Fruit fly (Drosophila melanogaster) whole organism, embryonic: ENCODE data around the gene vito.

Experiments
- Abd-B ChIP-seq: fragments of 200-800 bp; sonication (Bioruptor generic); optimal IDR thresholded peaks from 2 replicates; lab custom pipeline; 2018; ENCODE audit warnings: missing biosample characterization, mild to moderate bottlenecking, missing genetic modification characterization, moderate library complexity
- Adf1 ChIP-seq: fragments of 200-800 bp; sonication (Bioruptor generic); IDR thresholded peaks from 2 replicates; pipeline ENCODE4 v1.3.6; 2022; ENCODE audit warnings: missing biosample characterization, missing genetic modification characterization
- Asciz ChIP-seq: fragments of 200-800 bp; sonication (Bioruptor generic); optimal IDR thresholded peaks from 2 replicates; lab custom pipeline; 2017; ENCODE audit warnings: missing biosample characterization, mild to moderate bottlenecking, missing genetic modification characterization, missing genetic modification reagents
- Atf3 ChIP-seq: fragments of 200-800 bp; sonication (Bioruptor generic); optimal IDR thresholded peaks from 3 replicates; lab custom pipeline; 2016; ENCODE audit warnings: missing biosample characterization, missing genetic modification characterization
- Atf6 ChIP-seq: fragments of 200-800 bp; sonication (Bioruptor generic); IDR thresholded peaks from 2 replicates; pipeline ENCODE4 v1.3.6; 2022; ENCODE audit warnings: missing biosample characterization, missing genetic modification characterization
- Awh ChIP-seq: fragments of 200-800 bp; sonication (Bioruptor generic); IDR thresholded peaks from 2 replicates; pipeline ENCODE4, ENCODE4 v1.3.6; 2022; ENCODE audit warnings: missing biosample characterization, missing genetic modification characterization
- CG10321 ChIP-seq: fragments of 200-800 bp; sonication (Bioruptor generic); IDR thresholded peaks from 2 replicates; pipeline ENCODE4 v1.3.6; 2022; ENCODE audit warnings: missing biosample characterization, missing genetic modification characterization
- CG10543 ChIP-seq: fragments of 200-800 bp; sonication (Bioruptor generic); optimal IDR thresholded peaks from 3 replicates; lab custom pipeline; 2017; ENCODE audit warnings: missing biosample characterization, mild to moderate bottlenecking, missing genetic modification characterization, moderate library complexity
- CG11093 ChIP-seq: fragments of 200-800 bp; sonication (Bioruptor generic); IDR thresholded peaks from 3 replicates; pipeline ENCODE4 v1.3.6; 2022; ENCODE audit warnings: missing biosample characterization, missing genetic modification characterization
- CG17359 ChIP-seq: fragments of 200-800 bp; sonication (Bioruptor generic); optimal IDR thresholded peaks from 3 replicates; lab custom pipeline; 2018; ENCODE audit warnings: missing biosample characterization, mild to moderate bottlenecking, missing genetic modification characterization, moderate library complexity
- CG17568 ChIP-seq: fragments of 200-800 bp; sonication (Bioruptor generic); optimal IDR thresholded peaks from 2 replicates; lab custom pipeline; 2018; ENCODE audit warnings: missing biosample characterization, mild to moderate bottlenecking, missing genetic modification characterization, moderate library complexity
- CG17802 ChIP-seq: fragments of 200-800 bp; sonication (Bioruptor generic); optimal IDR thresholded peaks from 2 replicates; lab custom pipeline; 2018; ENCODE audit warnings: missing biosample characterization, mild to moderate bottlenecking, missing genetic modification characterization, moderate library complexity
- CG18262 ChIP-seq: fragments of 200-800 bp; optimal IDR thresholded peaks from 3 replicates; lab custom pipeline; 2019; ENCODE audit warnings: missing biosample characterization, mild to moderate bottlenecking, missing genetic modification characterization, moderate library complexity
- CG32532 ChIP-seq: fragments of 200-800 bp; sonication (Bioruptor generic); IDR thresholded peaks from 2 replicates; pipeline ENCODE4 v1.3.6; 2022; ENCODE audit warnings: missing biosample characterization, missing genetic modification characterization
- CG32772 ChIP-seq: fragments of 200-800 bp; sonication (Bioruptor generic); IDR thresholded peaks from 2 replicates; pipeline ENCODE4 v1.3.6; 2022; ENCODE audit warnings: missing biosample characterization, missing genetic modification characterization
- CG4282 ChIP-seq: fragments of 200-800 bp; sonication (Bioruptor generic); optimal IDR thresholded peaks from 2 replicates; lab custom pipeline; 2016; ENCODE audit warnings: missing biosample characterization, missing genetic modification characterization
- CG43689 ChIP-seq: fragments of 200-800 bp; sonication (Bioruptor generic); IDR thresholded peaks from 2 replicates; pipeline ENCODE4 v1.3.6; 2022; ENCODE audit warnings: missing biosample characterization, missing genetic modification characterization
- CG4424 ChIP-seq: fragments of 200-800 bp; sonication (Bioruptor generic); optimal IDR thresholded peaks from 3 replicates; lab custom pipeline; 2016; ENCODE audit warnings: missing biosample characterization, missing genetic modification characterization
- CG7745 ChIP-seq: fragments of 200-800 bp; sonication (Bioruptor generic); optimal IDR thresholded peaks from 2 replicates; lab custom pipeline; 2018; ENCODE audit warnings: missing biosample characterization, mild to moderate bottlenecking, missing genetic modification characterization, moderate library complexity
- Drgx ChIP-seq: fragments of 200-800 bp; sonication (Bioruptor generic); IDR thresholded peaks from 2 replicates; pipeline ENCODE4 v1.3.6; 2022; ENCODE audit warnings: missing biosample characterization, missing genetic modification characterization
- Hand ChIP-seq: fragments of 200-800 bp; sonication (Bioruptor generic); optimal IDR thresholded peaks from 2 replicates; lab custom pipeline; 2017; ENCODE audit warnings: mild to moderate bottlenecking, missing biosample characterization, missing genetic modification reagents, missing genetic modification characterization
- Hr39 ChIP-seq: fragments of >200 bp; optimal IDR thresholded peaks from 2 replicates; lab custom pipeline; 2017
- Hr51 ChIP-seq, 2 experiments: fragments of 200-800 bp; sonication (Bioruptor generic); optimal IDR thresholded peaks; 2 replicates in 1 of 2; 3 replicates in 1 of 2; lab custom pipeline; 2016 to 2018; ENCODE audit warnings: missing biosample characterization in 2 of 2, missing genetic modification characterization in 2 of 2, mild to moderate bottlenecking in 1 of 2, moderate library complexity in 1 of 2
- Lpt ChIP-seq: fragments of >200 bp; optimal IDR thresholded peaks from 2 replicates; lab custom pipeline; 2018; ENCODE audit warnings: missing biosample characterization, missing genetic modification characterization
- Mes4 ChIP-seq: fragments of 200-800 bp; sonication (Bioruptor generic); optimal IDR thresholded peaks from 2 replicates; lab custom pipeline; 2016; ENCODE audit warnings: missing biosample characterization, missing genetic modification characterization
- Pdp1 ChIP-seq, 2 experiments: fragments of 200-800 bp; sonication (Bioruptor generic); optimal IDR thresholded peaks; 3 replicates each; lab custom pipeline; 2016; ENCODE audit warnings: missing biosample characterization in 2 of 2, missing genetic modification characterization in 2 of 2, mild to moderate bottlenecking in 1 of 2, moderate library complexity in 1 of 2
- Sin3A ChIP-seq: fragments of >200 bp; optimal IDR thresholded peaks from 2 replicates; lab custom pipeline; 2018
- Vsx1 ChIP-seq: fragments of 200-800 bp; sonication (Bioruptor generic); optimal IDR thresholded peaks from 2 replicates; lab custom pipeline; 2017; ENCODE audit warnings: missing biosample characterization, mild to moderate bottlenecking, missing genetic modification characterization, missing genetic modification reagents
- YL-1 ChIP-seq: fragments of 200-800 bp; sonication (Bioruptor generic); optimal IDR thresholded peaks from 3 replicates; lab custom pipeline; 2017; ENCODE audit warnings: missing biosample characterization, mild to moderate bottlenecking, missing genetic modification characterization
- amos ChIP-seq: fragments of 200-800 bp; sonication (Bioruptor generic); IDR thresholded peaks from 2 replicates; pipeline ENCODE4 v1.3.6; 2022; ENCODE audit warnings: missing biosample characterization, missing genetic modification characterization; ENCODE audit not compliant: partially characterized antibody
- ap ChIP-seq: fragments of 200-800 bp; sonication (Bioruptor generic); IDR thresholded peaks from 2 replicates; pipeline ENCODE4 v1.3.6; 2022; ENCODE audit warnings: missing biosample characterization, missing genetic modification characterization
- ash1 ChIP-seq: fragments of 200-800 bp; sonication (Bioruptor generic); optimal IDR thresholded peaks from 2 replicates; lab custom pipeline; 2018; ENCODE audit warnings: missing biosample characterization, mild to moderate bottlenecking, missing genetic modification characterization
- bbx ChIP-seq: fragments of 200-800 bp; sonication (Bioruptor generic); IDR thresholded peaks from 2 replicates; pipeline ENCODE4 v1.3.6; 2022; ENCODE audit warnings: missing biosample characterization, missing genetic modification characterization; ENCODE audit not compliant: partially characterized antibody
- cad ChIP-seq: fragments of >200 bp; optimal IDR thresholded peaks from 2 replicates; lab custom pipeline; 2017; ENCODE audit warnings: missing biosample characterization, missing genetic modification characterization
- cg ChIP-seq: fragments of 200-800 bp; sonication (Bioruptor generic); optimal IDR thresholded peaks from 3 replicates; lab custom pipeline; 2019; ENCODE audit warnings: missing biosample characterization, mild to moderate bottlenecking, missing genetic modification characterization, moderate library complexity
- chinmo ChIP-seq: fragments of 200-800 bp; sonication (Bioruptor generic); IDR thresholded peaks from 4 replicates; pipeline ENCODE4 v1.3.6; 2022; ENCODE audit warnings: missing biosample characterization, missing genetic modification characterization; ENCODE audit not compliant: partially characterized antibody
- chm ChIP-seq: fragments of 200-800 bp; sonication (Bioruptor generic); IDR thresholded peaks from 2 replicates; pipeline ENCODE4 v1.3.6; 2022; ENCODE audit warnings: missing biosample characterization, missing genetic modification characterization
- corto ChIP-seq: fragments of 200-800 bp; sonication (Bioruptor generic); optimal IDR thresholded peaks from 2 replicates; lab custom pipeline; 2016; ENCODE audit warnings: missing biosample characterization, mild to moderate bottlenecking, missing genetic modification characterization, moderate library complexity
- cwo ChIP-seq: fragments of 200-800 bp; sonication (Bioruptor generic); optimal IDR thresholded peaks from 3 replicates; lab custom pipeline; 2017; ENCODE audit warnings: missing biosample characterization, missing genetic modification characterization, mild to moderate bottlenecking, moderate library complexity, missing genetic modification reagents
- danr ChIP-seq: fragments of 200-800 bp; sonication (Bioruptor generic); IDR thresholded peaks from 2 replicates; pipeline ENCODE4 v1.3.6; 2022; ENCODE audit warnings: missing biosample characterization, missing genetic modification characterization
- dpn ChIP-seq, 2 experiments: fragments of 200-800 bp; sonication (Bioruptor generic); optimal IDR thresholded peaks; 3 replicates each; lab custom pipeline; 2016; ENCODE audit warnings: missing biosample characterization in 2 of 2, missing genetic modification characterization in 2 of 2
- ftz-f1 ChIP-seq: fragments of 200-800 bp; sonication (Bioruptor generic); optimal IDR thresholded peaks from 2 replicates; lab custom pipeline; 2016; ENCODE audit warnings: missing biosample characterization, missing genetic modification characterization
- inv ChIP-seq: fragments of 200-800 bp; sonication (Bioruptor generic); IDR thresholded peaks from 2 replicates; pipeline ENCODE4 v1.3.6; 2022; ENCODE audit warnings: missing biosample characterization, missing genetic modification characterization; ENCODE audit not compliant: partially characterized antibody
- mld ChIP-seq: fragments of 200-800 bp; sonication (Bioruptor generic); IDR thresholded peaks from 3 replicates; pipeline ENCODE4 v1.3.6; 2022; ENCODE audit warnings: missing biosample characterization, missing genetic modification characterization; ENCODE audit not compliant: partially characterized antibody
- nau ChIP-seq: fragments of 200-800 bp; sonication (Bioruptor generic); optimal IDR thresholded peaks from 3 replicates; lab custom pipeline; 2017; ENCODE audit warnings: missing biosample characterization, mild to moderate bottlenecking, missing genetic modification characterization, missing genetic modification reagents
- nerfin-1 ChIP-seq: fragments of 200-800 bp; sonication (Bioruptor generic); optimal IDR thresholded peaks from 3 replicates; lab custom pipeline; 2019; ENCODE audit warnings: missing biosample characterization, mild to moderate bottlenecking, missing genetic modification characterization, moderate library complexity
- nom ChIP-seq: fragments of 200-800 bp; sonication (Bioruptor generic); optimal IDR thresholded peaks from 2 replicates; lab custom pipeline; 2017; ENCODE audit warnings: missing biosample characterization, missing genetic modification characterization, mild to moderate bottlenecking, moderate library complexity, missing genetic modification reagents
- salm ChIP-seq: fragments of 200-800 bp; sonication (Bioruptor generic); optimal IDR thresholded peaks from 2 replicates; lab custom pipeline; 2018; ENCODE audit warnings: missing biosample characterization, mild to moderate bottlenecking, missing genetic modification characterization
- trem ChIP-seq: fragments of 200-800 bp; optimal IDR thresholded peaks from 3 replicates; lab custom pipeline; 2019; ENCODE audit warnings: missing biosample characterization, mild to moderate bottlenecking, missing genetic modification characterization, moderate library complexity
- trh ChIP-seq: fragments of 200-800 bp; sonication (Bioruptor generic); optimal IDR thresholded peaks from 2 replicates; lab custom pipeline; 2016; ENCODE audit warnings: missing biosample characterization, missing genetic modification characterization

vito gene

DNA sequence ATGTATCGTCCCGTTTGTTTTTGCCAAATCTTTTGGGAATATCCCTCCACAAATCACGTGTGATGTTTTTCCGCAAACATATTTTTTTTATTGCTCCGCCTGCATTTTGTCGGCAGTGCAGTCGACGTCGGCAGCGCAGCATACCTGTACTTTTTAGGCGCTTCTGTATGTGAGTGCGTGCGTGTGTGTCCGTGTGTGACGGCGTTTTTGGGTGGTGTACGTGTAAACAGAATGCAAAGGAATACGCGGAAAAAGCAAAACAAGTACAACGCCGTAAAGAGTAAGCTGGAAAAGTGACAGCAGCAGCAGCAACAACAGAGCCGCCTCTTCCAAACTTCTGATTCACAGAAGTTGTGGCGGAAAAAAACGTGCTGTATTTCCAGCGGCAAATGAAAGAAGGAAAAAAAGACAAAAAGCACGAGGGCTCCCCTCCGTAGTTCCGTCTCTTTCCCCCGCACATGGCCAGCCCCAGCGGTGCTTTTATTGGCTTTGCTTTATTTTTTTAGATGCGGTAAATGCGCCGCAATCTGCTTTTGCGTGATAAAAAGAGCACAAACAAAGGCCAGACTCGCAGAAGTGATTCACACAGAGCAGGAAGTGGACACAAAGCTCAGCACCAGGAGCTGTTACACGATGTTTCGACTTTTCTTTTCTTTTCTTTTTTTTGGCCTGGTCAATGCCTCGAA, 6.9 kb downstream of the vito start:
- TF ChIP-seq dpn (GFP tag; optimal IDR thresholded peaks at IDR 0.05; lab: Kevin White, UChicago) = no peak
- no peak for TF ChIP-seq mld (GFP tag; lab: Robert Waterston, UW)
- TF ChIP-seq cad (GFP tag; lab: Kevin White, UChicago) = peak; percentile 45
- TF ChIP-seq CG10543 (GFP tag; lab: Kevin White, UChicago) = peak; percentile 11
- TF ChIP-seq CG17359 = no peak
- TF ChIP-seq CG32532 = no peak
- TF ChIP-seq Awh (GFP tag; lab: Robert Waterston, UW) = no peak
- peak; percentile 4 for TF ChIP-seq Abd-B (GFP tag; lab: Kevin White, UChicago)
- no peak for TF ChIP-seq Lpt (GFP tag; lab: Kevin White, UChicago)
- TF ChIP-seq nom = peak; percentile 97
- no peak for TF ChIP-seq chm
- TF ChIP-seq Hr39 (lab: Kevin White, UChicago) = no peak
- no peak for TF ChIP-seq CG4424 (GFP tag; lab: Kevin White, UChicago)
- TF ChIP-seq ftz-f1 (GFP tag; lab: Kevin White, UChicago) = no peak
- no peak for TF ChIP-seq corto (GFP tag; lab: Kevin White, UChicago)
- TF ChIP-seq amos (GFP tag; lab: Robert Waterston, UW) = no peak
- no peak for TF ChIP-seq nau (GFP tag; lab: Kevin White, UChicago)
- no peak for TF ChIP-seq Hand
- no peak for TF ChIP-seq bbx
- TF ChIP-seq YL-1 (GFP tag; lab: Kevin White, UChicago) = peak; percentile 58
- TF ChIP-seq CG11093 (GFP tag; lab: Robert Waterston, UW) = no peak
- TF ChIP-seq ash1 (GFP tag; lab: Kevin White, UChicago) = no peak
- 0 out of 2 replicates have a peak, but pooled peaks have one; percentile 11 for TF ChIP-seq CG32772 (GFP tag; lab: Robert Waterston, UW)
- no peak for TF ChIP-seq CG17568
- no peak for TF ChIP-seq ap (GFP tag; lab: Robert Waterston, UW)
- TF ChIP-seq Hr51 (GFP tag; optimal IDR thresholded peaks at IDR 0.05; lab: Kevin White, UChicago) = no peak
- peak; percentile 67 for TF ChIP-seq nerfin-1 (tag; lab: Kevin White, UChicago)
- no peak for TF ChIP-seq trem (tag; lab: Kevin White, UChicago)
- TF ChIP-seq CG18262 (tag; lab: Kevin White, UChicago) = no peak
- 0 out of 4 replicates have a peak, but pooled peaks have one; percentile 55 for TF ChIP-seq chinmo
- TF ChIP-seq Pdp1 (GFP tag; optimal IDR thresholded peaks at IDR 0.05; lab: Kevin White, UChicago) = no peak
- TF ChIP-seq Mes4 (GFP tag; lab: Kevin White, UChicago) = no peak
- TF ChIP-seq Drgx (GFP tag; lab: Robert Waterston, UW) = peak; percentile 7
- peak; percentile 14 for TF ChIP-seq Sin3A (lab: Kevin White, UChicago)
- no peak for TF ChIP-seq CG43689 (GFP tag; lab: Robert Waterston, UW)
- TF ChIP-seq cg (GFP tag; lab: Kevin White, UChicago) = peak; percentile 81
- no peak for TF ChIP-seq inv
- TF ChIP-seq CG4282 = no peak
- TF ChIP-seq danr (GFP tag; lab: Robert Waterston, UW) = no peak
- TF ChIP-seq Atf6 (GFP tag; lab: Robert Waterston, UW) = no peak
- TF ChIP-seq Adf1 (GFP tag; lab: Robert Waterston, UW) = peak; percentile 76
- no peak for TF ChIP-seq Atf3 (GFP tag; lab: Kevin White, UChicago)
- TF ChIP-seq CG10321 (GFP tag; lab: Robert Waterston, UW) = no peak
- no peak for TF ChIP-seq salm
- TF ChIP-seq cwo = peak; percentile 87
- no peak for TF ChIP-seq trh
- no peak for TF ChIP-seq Asciz (GFP tag; lab: Kevin White, UChicago)
- TF ChIP-seq CG17802 (tag; lab: Kevin White, UChicago) = no peak
- no peak for TF ChIP-seq CG7745 (tag; lab: Kevin White, UChicago)
- TF ChIP-seq Vsx1 (GFP tag; lab: Kevin White, UChicago) = no peak
